Fruit fly (Drosophila melanogaster) whole organism, embryonic: Measurements from ENCODE around the gene CCDC53.
A peak's percentile ranks its signal among the peaks of the same experiment; 100 is the strongest.

Experiments used
- Atf-2 ChIP-seq: fragments of 200-800 bp; sonication (Bioruptor generic); optimal IDR thresholded peaks from 2 replicates; lab custom pipeline; 2016; ENCODE audit warnings: missing biosample characterization, missing genetic modification characterization
- BEAF-32 ChIP-seq: fragments of 200-800 bp; sonication (Bioruptor generic); optimal IDR thresholded peaks from 3 replicates; lab custom pipeline; 2017; ENCODE audit warnings: missing biosample characterization, missing genetic modification characterization, mild to moderate bottlenecking, moderate library complexity, missing genetic modification reagents
- CG1024 ChIP-seq: fragments of 200-800 bp; sonication (Bioruptor generic); IDR thresholded peaks from 2 replicates; pipeline ENCODE4 v1.3.6; 2022; ENCODE audit warnings: missing biosample characterization, missing genetic modification characterization
- CG10274 ChIP-seq: fragments of 200-800 bp; sonication (Bioruptor generic); optimal IDR thresholded peaks from 3 replicates; lab custom pipeline; 2017; ENCODE audit warnings: missing biosample characterization, mild to moderate bottlenecking, missing genetic modification characterization
- CG11247 ChIP-seq: fragments of 200-800 bp; sonication (Bioruptor generic); IDR thresholded peaks from 2 replicates; pipeline ENCODE4 v1.3.6; 2022; ENCODE audit warnings: missing biosample characterization, missing genetic modification characterization
- CG12744 ChIP-seq: fragments of 200-800 bp; sonication (Bioruptor generic); optimal IDR thresholded peaks from 2 replicates; lab custom pipeline; 2016; ENCODE audit warnings: missing biosample characterization, missing genetic modification characterization
- CG12769 ChIP-seq: fragments of 200-800 bp; sonication (Bioruptor generic); optimal IDR thresholded peaks from 2 replicates; lab custom pipeline; 2019; ENCODE audit warnings: missing biosample characterization, mild to moderate bottlenecking, missing genetic modification characterization, moderate library complexity
- CG13296 ChIP-seq: fragments of 200-800 bp; sonication (Bioruptor generic); optimal IDR thresholded peaks from 3 replicates; lab custom pipeline; 2018; ENCODE audit warnings: missing biosample characterization, mild to moderate bottlenecking, missing genetic modification characterization
- CG1529 ChIP-seq: fragments of 200-800 bp; sonication (Bioruptor generic); optimal IDR thresholded peaks from 3 replicates; lab custom pipeline; 2018; ENCODE audit warnings: missing biosample characterization, missing genetic modification characterization
- CG15479 ChIP-seq: fragments of 200-800 bp; sonication (Bioruptor generic); optimal IDR thresholded peaks from 3 replicates; lab custom pipeline; 2019; ENCODE audit warnings: missing biosample characterization, mild to moderate bottlenecking, missing genetic modification characterization, moderate library complexity
- CG15696 ChIP-seq: fragments of 200-800 bp; sonication (Bioruptor generic); optimal IDR thresholded peaks from 2 replicates; lab custom pipeline; 2019; ENCODE audit warnings: missing biosample characterization, mild to moderate bottlenecking, missing genetic modification characterization, moderate library complexity
- CG16779 ChIP-seq: fragments of 200-800 bp; sonication (Bioruptor generic); IDR thresholded peaks from 2 replicates; pipeline ENCODE4 v1.3.6; 2022; ENCODE audit warnings: missing biosample characterization, missing genetic modification characterization
- CG17328 ChIP-seq: fragments of 200-800 bp; sonication (Bioruptor generic); IDR thresholded peaks from 2 replicates; pipeline ENCODE4 v1.3.6; 2022; ENCODE audit warnings: missing biosample characterization, missing genetic modification characterization
- CG2889 ChIP-seq: fragments of 200-800 bp; sonication (Bioruptor generic); IDR thresholded peaks from 3 replicates; pipeline ENCODE4 v1.3.6; 2022; ENCODE audit warnings: missing biosample characterization, missing genetic modification characterization
- CG30403 ChIP-seq: fragments of 200-800 bp; sonication (Bioruptor generic); optimal IDR thresholded peaks from 3 replicates; lab custom pipeline; 2016; ENCODE audit warnings: missing biosample characterization, missing genetic modification characterization
- CG32772 ChIP-seq: fragments of 200-800 bp; sonication (Bioruptor generic); IDR thresholded peaks from 2 replicates; pipeline ENCODE4 v1.3.6; 2022; ENCODE audit warnings: missing biosample characterization, missing genetic modification characterization
- CG3995 ChIP-seq: fragments of 200-800 bp; sonication (Bioruptor generic); optimal IDR thresholded peaks from 3 replicates; lab custom pipeline; 2016; ENCODE audit warnings: missing biosample characterization, missing genetic modification characterization
- CG5180 ChIP-seq: fragments of 200-800 bp; sonication (Bioruptor generic); optimal IDR thresholded peaks from 3 replicates; lab custom pipeline; 2017; ENCODE audit warnings: missing biosample characterization, missing genetic modification characterization, mild to moderate bottlenecking, moderate library complexity, missing genetic modification reagents
- CG5245 ChIP-seq: fragments of 200-800 bp; sonication (Bioruptor generic); optimal IDR thresholded peaks from 3 replicates; lab custom pipeline; 2016; ENCODE audit warnings: missing biosample characterization, missing genetic modification characterization
- CG5953 ChIP-seq: fragments of 200-800 bp; sonication (Bioruptor generic); IDR thresholded peaks from 2 replicates; pipeline ENCODE4 v1.3.6; 2022; ENCODE audit warnings: missing biosample characterization, missing genetic modification characterization
- CG6254 ChIP-seq: fragments of 200-800 bp; sonication (Bioruptor generic); optimal IDR thresholded peaks from 3 replicates; lab custom pipeline; 2017; ENCODE audit warnings: mild to moderate bottlenecking, missing biosample characterization, missing genetic modification reagents, missing genetic modification characterization
- CG6765 ChIP-seq: fragments of 200-800 bp; sonication (Bioruptor generic); optimal IDR thresholded peaks from 3 replicates; lab custom pipeline; 2017; ENCODE audit warnings: missing biosample characterization, mild to moderate bottlenecking, missing genetic modification characterization
- CG7372 ChIP-seq: fragments of 200-800 bp; sonication (Bioruptor generic); IDR thresholded peaks from 2 replicates; pipeline ENCODE4 v1.3.6; 2022; ENCODE audit warnings: missing biosample characterization, missing genetic modification characterization
- CHES-1-like ChIP-seq: fragments of 200-800 bp; sonication (Bioruptor generic); optimal IDR thresholded peaks from 2 replicates; lab custom pipeline; 2016; ENCODE audit warnings: missing biosample characterization, missing genetic modification characterization
- Chrac-16 ChIP-seq: fragments of 200-800 bp; sonication (Bioruptor generic); optimal IDR thresholded peaks from 3 replicates; lab custom pipeline; 2016; ENCODE audit warnings: missing biosample characterization, missing genetic modification characterization
- ERR ChIP-seq: fragments of 200-800 bp; sonication (Bioruptor generic); optimal IDR thresholded peaks from 2 replicates; lab custom pipeline; 2016; ENCODE audit warnings: missing biosample characterization, missing genetic modification characterization
- Eip74EF ChIP-seq, 2 experiments: fragments of 200-800 bp in 1 of 2; fragments of >200 bp in 1 of 2; sonication (Bioruptor generic) in 1 of 2; optimal IDR thresholded peaks; 2 replicates each; lab custom pipeline; 2017 to 2019; ENCODE audit warnings: missing biosample characterization in 2 of 2, missing genetic modification characterization in 2 of 2, mild to moderate bottlenecking in 1 of 2, moderate library complexity in 1 of 2
- Ets97D ChIP-seq: fragments of 200-800 bp; sonication (Bioruptor generic); optimal IDR thresholded peaks from 3 replicates; lab custom pipeline; 2016; ENCODE audit warnings: missing biosample characterization, missing genetic modification characterization
- H15 ChIP-seq: fragments of 200-800 bp; sonication (Bioruptor generic); IDR thresholded peaks from 3 replicates; pipeline ENCODE4 v1.3.6; 2022; ENCODE audit warnings: missing biosample characterization, missing genetic modification characterization
- HLHmδ ChIP-seq: fragments of 200-800 bp; sonication (Bioruptor generic); optimal IDR thresholded peaks from 2 replicates; lab custom pipeline; 2018; ENCODE audit warnings: missing biosample characterization, mild to moderate bottlenecking, missing genetic modification characterization, moderate library complexity
- Lim3 ChIP-seq: fragments of 200-800 bp; sonication (Bioruptor generic); IDR thresholded peaks from 2 replicates; pipeline ENCODE4 v1.3.6; 2022; ENCODE audit warnings: missing biosample characterization, missing genetic modification characterization
- Mrtf ChIP-seq: fragments of 200-800 bp; sonication (Bioruptor generic); IDR thresholded peaks from 3 replicates; pipeline ENCODE4 v1.3.6; 2022; ENCODE audit warnings: missing biosample characterization, missing genetic modification characterization
- NC2α ChIP-seq: fragments of 200-800 bp; sonication (Bioruptor generic); optimal IDR thresholded peaks from 2 replicates; lab custom pipeline; 2016; ENCODE audit warnings: missing biosample characterization, missing genetic modification characterization
- Oaz ChIP-seq: fragments of 200-800 bp; sonication (Bioruptor generic); IDR thresholded peaks from 2 replicates; pipeline ENCODE4 v1.3.6; 2022; ENCODE audit warnings: missing biosample characterization, missing genetic modification characterization
- Side ChIP-seq: fragments of 200-800 bp; sonication (Bioruptor generic); optimal IDR thresholded peaks from 2 replicates; lab custom pipeline; 2016; ENCODE audit warnings: missing biosample characterization, missing genetic modification characterization
- Sox102F ChIP-seq: fragments of 200-800 bp; sonication (Bioruptor generic); optimal IDR thresholded peaks from 2 replicates; lab custom pipeline; 2018; ENCODE audit warnings: missing biosample characterization, mild to moderate bottlenecking, missing genetic modification characterization, moderate library complexity
- caup ChIP-seq: fragments of 200-800 bp; sonication (Bioruptor generic); optimal IDR thresholded peaks from 3 replicates; lab custom pipeline; 2017; ENCODE audit warnings: missing biosample characterization, mild to moderate bottlenecking, missing genetic modification characterization, moderate library complexity; ENCODE audit not compliant: severe bottlenecking
- da ChIP-seq: fragments of 200-800 bp; sonication (Bioruptor generic); optimal IDR thresholded peaks from 2 replicates; lab custom pipeline; 2016; ENCODE audit warnings: missing biosample characterization, missing genetic modification characterization
- hkb ChIP-seq, 2 experiments: fragments of 200-800 bp in 1 of 2; fragments of >200 bp in 1 of 2; sonication (Bioruptor generic) in 1 of 2; IDR thresholded peaks in 1 of 2; optimal IDR thresholded peaks in 1 of 2; 2 replicates each; pipeline versions ENCODE4 v1.3.6 to Lab custom; 2017 to 2022; ENCODE audit warnings: missing biosample characterization in 1 of 2, missing genetic modification characterization in 1 of 2
- hth ChIP-seq: fragments of >200 bp; optimal IDR thresholded peaks from 2 replicates; lab custom pipeline; 2017; ENCODE audit warnings: inconsistent platforms
- insv ChIP-seq, 2 experiments: fragments of 200-800 bp; sonication (Bioruptor generic); optimal IDR thresholded peaks; 3 replicates each; lab custom pipeline; 2016 to 2018; ENCODE audit warnings: missing biosample characterization in 2 of 2, missing genetic modification characterization in 2 of 2
- lmd ChIP-seq: fragments of 200-800 bp; sonication (Bioruptor generic); IDR thresholded peaks from 2 replicates; pipeline ENCODE4 v1.3.6; 2022; ENCODE audit warnings: missing biosample characterization, missing genetic modification characterization
- mirr ChIP-seq: fragments of 200-800 bp; sonication (Bioruptor generic); optimal IDR thresholded peaks from 3 replicates; lab custom pipeline; 2018; ENCODE audit warnings: missing biosample characterization, mild to moderate bottlenecking, missing genetic modification characterization
- odd ChIP-seq: fragments of 200-800 bp; sonication (Bioruptor generic); optimal IDR thresholded peaks from 2 replicates; lab custom pipeline; 2017; ENCODE audit warnings: missing biosample characterization, mild to moderate bottlenecking, missing genetic modification characterization
- otp ChIP-seq: fragments of 200-800 bp; sonication (Bioruptor generic); IDR thresholded peaks from 3 replicates; pipeline ENCODE4, ENCODE4 v1.3.6; 2022; ENCODE audit warnings: missing biosample characterization, missing genetic modification characterization
- row ChIP-seq: fragments of 200-800 bp; sonication (Bioruptor generic); IDR thresholded peaks from 3 replicates; pipeline ENCODE4 v1.3.6; 2022; ENCODE audit warnings: missing biosample characterization, missing genetic modification characterization
- sens-2 ChIP-seq: fragments of 200-800 bp; sonication (Bioruptor generic); IDR thresholded peaks from 2 replicates; pipeline ENCODE4 v1.3.6; 2022; ENCODE audit warnings: missing biosample characterization, missing genetic modification characterization
- unc-4 ChIP-seq: fragments of 200-800 bp; sonication (Bioruptor generic); IDR thresholded peaks from 2 replicates; pipeline ENCODE4 v1.3.6; 2022; ENCODE audit warnings: missing biosample characterization, missing genetic modification characterization; ENCODE audit not compliant: partially characterized antibody
- zen ChIP-seq: fragments of 200-800 bp; sonication (Bioruptor generic); optimal IDR thresholded peaks from 3 replicates; lab custom pipeline; 2018; ENCODE audit warnings: missing biosample characterization, mild to moderate bottlenecking, missing genetic modification characterization, moderate library complexity
- zen2 ChIP-seq: fragments of 200-800 bp; sonication (Bioruptor generic); IDR thresholded peaks from 3 replicates; pipeline ENCODE4 v1.3.6; 2022; ENCODE audit warnings: missing biosample characterization, missing genetic modification characterization; ENCODE audit not compliant: partially characterized antibody

CCDC53 gene

DNA sequence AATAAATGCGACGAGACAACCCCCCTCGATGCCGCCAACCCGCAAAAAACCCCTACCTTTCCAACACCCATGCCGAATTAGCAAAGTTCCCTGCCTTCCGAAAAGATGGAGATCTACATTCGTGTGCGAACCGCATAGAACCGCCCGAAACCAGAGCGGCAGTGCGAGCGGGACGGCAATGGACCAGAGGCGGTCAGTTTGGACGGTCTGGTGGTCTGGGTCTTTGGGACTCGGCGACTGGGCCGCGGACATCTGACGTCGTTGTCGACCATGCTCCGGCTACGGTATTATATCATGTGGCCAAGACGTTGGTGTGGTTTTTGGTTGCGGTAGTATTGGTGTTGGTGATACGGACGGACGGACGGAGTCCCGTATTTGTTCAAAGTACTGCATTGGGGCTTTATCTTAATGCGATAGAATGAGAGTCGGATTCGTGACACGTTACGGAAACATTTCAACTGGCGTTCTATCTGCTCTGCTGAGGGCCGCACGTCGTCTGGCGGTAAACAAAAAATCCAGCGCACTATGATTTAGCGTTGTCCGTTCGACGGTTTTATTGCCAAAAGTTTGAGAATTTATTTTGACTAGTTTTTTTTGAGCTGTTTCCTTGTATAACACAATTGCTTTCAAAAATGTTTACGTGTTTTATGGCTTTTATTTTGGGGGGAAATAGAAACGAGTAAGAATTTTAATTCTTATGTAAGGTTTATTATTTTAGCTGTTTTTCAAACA, 46.0 kb downstream of the CCDC53 start (continued):
- no peak for TF ChIP-seq CG6765 (GFP tag; lab: Kevin White, UChicago)
- peak; percentile 80 for TF ChIP-seq CG12769 (tag; lab: Kevin White, UChicago)
- no peak for TF ChIP-seq CG3995 (GFP tag; lab: Kevin White, UChicago)
- TF ChIP-seq unc-4 (GFP tag; lab: Robert Waterston, UW) = no peak
- TF ChIP-seq lmd (GFP tag; lab: Robert Waterston, UW) = 0 out of 2 replicates have a peak, but pooled peaks have one; percentile 28
- TF ChIP-seq Oaz = no peak
- TF ChIP-seq caup (GFP tag; lab: Kevin White, UChicago) = no peak
- no peak for TF ChIP-seq insv (GFP tag; optimal IDR thresholded peaks at IDR 0.05; lab: Kevin White, UChicago)
- TF ChIP-seq odd (GFP tag; lab: Kevin White, UChicago) = no peak
- TF ChIP-seq CHES-1-like = peak; percentile 1
- TF ChIP-seq Mrtf (GFP tag; lab: Robert Waterston, UW) = no peak
- TF ChIP-seq mirr (GFP tag; lab: Kevin White, UChicago) = peak; percentile 32
- no peak for TF ChIP-seq CG5953 (GFP tag; lab: Robert Waterston, UW)
- TF ChIP-seq hkb (optimal IDR thresholded peaks at IDR 0.05; lab: Kevin White, UChicago) = no peak
- no peak; the same call in 1 of the 2 replicates for TF ChIP-seq hkb (GFP tag; IDR thresholded peaks at IDR 0.05; lab: Robert Waterston, UW)
- TF ChIP-seq otp (GFP tag; lab: Robert Waterston, UW) = no peak
- no peak for TF ChIP-seq Lim3 (GFP tag; lab: Robert Waterston, UW)
- no peak for TF ChIP-seq CG15479
- TF ChIP-seq ERR = no peak
- TF ChIP-seq da (GFP tag; lab: Kevin White, UChicago) = no peak
- TF ChIP-seq Sox102F (GFP tag; lab: Kevin White, UChicago) = no peak
- no peak for TF ChIP-seq CG1024 (GFP tag; lab: Robert Waterston, UW)
- no peak for TF ChIP-seq CG13296
- no peak for TF ChIP-seq CG32772 (GFP tag; lab: Robert Waterston, UW)
- TF ChIP-seq CG10274 = no peak
- no peak for TF ChIP-seq hth
- TF ChIP-seq CG6254 (GFP tag; lab: Kevin White, UChicago) = no peak
- no peak for TF ChIP-seq Side (GFP tag; lab: Kevin White, UChicago)
- 0 out of 3 replicates have a peak, but pooled peaks have one; percentile 40 for TF ChIP-seq zen2 (GFP tag; lab: Robert Waterston, UW)
- TF ChIP-seq Ets97D (GFP tag; lab: Kevin White, UChicago) = no peak
- TF ChIP-seq BEAF-32 = no peak
- no peak for TF ChIP-seq CG17328 (GFP tag; lab: Robert Waterston, UW)
- TF ChIP-seq NC2α (GFP tag; lab: Kevin White, UChicago) = no peak
- TF ChIP-seq row (GFP tag; lab: Robert Waterston, UW) = peak; percentile 65
- TF ChIP-seq sens-2 = no peak
- TF ChIP-seq CG30403 (GFP tag; lab: Kevin White, UChicago) = no peak
- no peak for TF ChIP-seq CG5245 (GFP tag; lab: Kevin White, UChicago)
- TF ChIP-seq CG2889 (GFP tag; lab: Robert Waterston, UW) = no peak
- no peak for TF ChIP-seq HLHmδ (GFP tag; lab: Kevin White, UChicago)
- TF ChIP-seq CG1529 = no peak
- TF ChIP-seq zen (tag; lab: Kevin White, UChicago) = no peak
- no peak for TF ChIP-seq Atf-2
- no peak for TF ChIP-seq Eip74EF (GFP tag; optimal IDR thresholded peaks at IDR 0.05; lab: Kevin White, UChicago)
- TF ChIP-seq CG15696 (tag; lab: Kevin White, UChicago) = no peak
- TF ChIP-seq CG12744 = no peak
- TF ChIP-seq CG5180 = no peak
- no peak for TF ChIP-seq H15 (GFP tag; lab: Robert Waterston, UW)
- no peak for TF ChIP-seq CG11247 (GFP tag; lab: Robert Waterston, UW)
- TF ChIP-seq CG16779 (GFP tag; lab: Robert Waterston, UW) = no peak
- TF ChIP-seq CG7372 (GFP tag; lab: Robert Waterston, UW) = no peak
- no peak for TF ChIP-seq Chrac-16 (GFP tag; lab: Kevin White, UChicago)
